Fruit fly (Drosophila melanogaster) whole organism: ENCODE data around the gene vri.

Source experiments
- CG8478 ChIP-seq: fragments of >200 bp; optimal IDR thresholded peaks from 2 replicates; lab custom pipeline; 2018; ENCODE audit warnings: inconsistent platforms
- Dll ChIP-seq: fragments of >200 bp; optimal IDR thresholded peaks from 2 replicates; lab custom pipeline; 2017
- EcR ChIP-seq, 2 experiments: fragments of >200 bp; optimal IDR thresholded peaks; 2 replicates each; lab custom pipeline; 2017; ENCODE audit warnings: missing biosample characterization in 2 of 2, missing genetic modification characterization in 2 of 2, missing genetic modification reagents in 2 of 2
- pan ChIP-seq: fragments of >200 bp; optimal IDR thresholded peaks from 2 replicates; lab custom pipeline; 2017
- psq ChIP-seq: fragments of >200 bp; optimal IDR thresholded peaks from 2 replicates; lab custom pipeline; 2017
- usp ChIP-seq: fragments of >200 bp; optimal IDR thresholded peaks from 2 replicates; lab custom pipeline; 2017; ENCODE audit warnings: missing biosample characterization, missing genetic modification characterization, mixed read lengths

Gene vri

dm6 chr2L:5300237-5300668, 11.5 kb downstream of the vri start:
- TF ChIP-seq EcR (GFP tag; optimal IDR thresholded peaks at IDR 0.05; lab: Kevin White, UChicago) (peak in 1 of 2 experiments; percentile 70), CG8478 (lab: Kevin White, UChicago) (no peak)

- TF ChIP-seq psq (lab: Kevin White, UChicago) (no peak), Dll (lab: Kevin White, UChicago) (peak; percentile 15)
Observed at dm6 chr2L:5300785-5301616, 12.3 kb downstream of the vri start.

dm6 chr2L:5302284-5302683, 13.5 kb downstream of the vri start:
- peak; percentile 53 for TF ChIP-seq pan (lab: Kevin White, UChicago)
- no peak for TF ChIP-seq EcR (GFP tag; optimal IDR thresholded peaks at IDR 0.05; lab: Kevin White, UChicago)

- TF ChIP-seq usp (GFP tag; lab: Kevin White, UChicago) (no peak), CG8478 (lab: Kevin White, UChicago) (no peak), pan (lab: Kevin White, UChicago) (no peak), psq (lab: Kevin White, UChicago) (no peak), Dll (lab: Kevin White, UChicago) (no peak), EcR (GFP tag; optimal IDR thresholded peaks at IDR 0.05; lab: Kevin White, UChicago) (no peak)
Observed at dm6 chr2L:5302692-5303043, 13.9 kb downstream of the vri start.

dm6 chr2L:5303044-5303904, 14.5 kb downstream of the vri start:
- TF ChIP-seq EcR (GFP tag; optimal IDR thresholded peaks at IDR 0.05; lab: Kevin White, UChicago), result no peak
- TF ChIP-seq psq (lab: Kevin White, UChicago), result no peak
- TF ChIP-seq pan (lab: Kevin White, UChicago), result peak; percentile 44
- no peak for TF ChIP-seq Dll (lab: Kevin White, UChicago)
- TF ChIP-seq CG8478 (lab: Kevin White, UChicago), result no peak
- TF ChIP-seq usp (GFP tag; lab: Kevin White, UChicago), result no peak

dm6 chr2L:5304367-5304766, 15.6 kb downstream of the vri start:
- TF ChIP-seq CG8478 (lab: Kevin White, UChicago) (no peak), usp (GFP tag; lab: Kevin White, UChicago) (no peak), pan (lab: Kevin White, UChicago) (peak; percentile 34)

dm6 chr2L:5305240-5305875, 16.6 kb downstream of the vri start:
- TF ChIP-seq Dll (lab: Kevin White, UChicago) (no peak), EcR (GFP tag; optimal IDR thresholded peaks at IDR 0.05; lab: Kevin White, UChicago) (peak in 1 of 2 experiments; percentile 6), pan (lab: Kevin White, UChicago) (no peak)

- TF ChIP-seq psq (lab: Kevin White, UChicago), result no peak
- peak; percentile 87 for TF ChIP-seq Dll (lab: Kevin White, UChicago)
Observed at dm6 chr2L:5306373-5306997, 17.7 kb downstream of the vri start.

- TF ChIP-seq usp (GFP tag; lab: Kevin White, UChicago), result no peak
- no peak for TF ChIP-seq EcR (GFP tag; optimal IDR thresholded peaks at IDR 0.05; lab: Kevin White, UChicago)
- no peak for TF ChIP-seq CG8478 (lab: Kevin White, UChicago)
- no peak for TF ChIP-seq Dll (lab: Kevin White, UChicago)
- TF ChIP-seq pan (lab: Kevin White, UChicago), result no peak
- TF ChIP-seq psq (lab: Kevin White, UChicago), result no peak
Observed at dm6 chr2L:5309369-5309768, 20.6 kb downstream of the vri start.

dm6 chr2L:5314630-5315159, 26.0 kb downstream of the vri start, which contains the start of gene CG14024:
Gene CG14024 (minus strand): TSS chr2L:5314895.
- no peak for TF ChIP-seq pan (lab: Kevin White, UChicago)
- TF ChIP-seq Dll (lab: Kevin White, UChicago), result peak; percentile 44

- no peak for TF ChIP-seq psq (lab: Kevin White, UChicago)
- TF ChIP-seq usp (GFP tag; lab: Kevin White, UChicago), result no peak
- no peak for TF ChIP-seq CG8478 (lab: Kevin White, UChicago)
- TF ChIP-seq pan (lab: Kevin White, UChicago), result no peak
- TF ChIP-seq Dll (lab: Kevin White, UChicago), result no peak
- no peak for TF ChIP-seq EcR (GFP tag; optimal IDR thresholded peaks at IDR 0.05; lab: Kevin White, UChicago)
Observed at dm6 chr2L:5320063-5320462, 31.3 kb downstream of the vri start.
